ENCODE assay signal across 1 fruit fly cellular context in genomic region chrX:11454189-11454882, dm6.
TF ChIP-seq lines count a peak whose summit lies in the region.

TSS of gene Evi5 (minus strand) at chrX:11454386.
TSS of gene HP5 (plus strand) at chrX:11454786.

TF ChIP-seq in whole organism, embryonic, 481 proteins besides CTCF, POLR2A, EP300 and RAD21 (continued from another document and continues in another):
- peak; percentile 91 for TF ChIP-seq Abd-B (GFP tag; optimal IDR thresholded peaks at IDR 0.05; lab: Kevin White, UChicago)
- peak; percentile 56 for TF ChIP-seq grau (tag; optimal IDR thresholded peaks at IDR 0.05; lab: Kevin White, UChicago)
- TF ChIP-seq Gsc (GFP tag; IDR thresholded peaks at IDR 0.05; lab: Robert Waterston, UW) = peak; percentile 24; the same call in 1 of the 2 replicates
- TF ChIP-seq CG9876 (GFP tag; optimal IDR thresholded peaks at IDR 0.05; lab: Kevin White, UChicago) = no peak
- TF ChIP-seq CG16863 (GFP tag; optimal IDR thresholded peaks at IDR 0.05; lab: Kevin White, UChicago) = no peak
- no peak for TF ChIP-seq Six4 (GFP tag; optimal IDR thresholded peaks at IDR 0.05; lab: Kevin White, UChicago)
- TF ChIP-seq Neu2 (GFP tag; optimal IDR thresholded peaks at IDR 0.05; lab: Kevin White, UChicago; ENCODE audit: borderline replicate concordance) = no peak
- TF ChIP-seq CG8478 (optimal IDR thresholded peaks at IDR 0.05; lab: Kevin White, UChicago) = no peak
- TF ChIP-seq Opbp (GFP tag; IDR thresholded peaks at IDR 0.05; lab: Robert Waterston, UW; ENCODE audit: partially characterized antibody) = peak; percentile 17; the same call in 1 of the 3 replicates
- TF ChIP-seq z (GFP tag; IDR thresholded peaks at IDR 0.05; lab: Robert Waterston, UW) = no peak
- TF ChIP-seq Hr51 (GFP tag; optimal IDR thresholded peaks at IDR 0.05; lab: Kevin White, UChicago) = peak; percentile 24 to 29
- no peak for TF ChIP-seq CG10321 (GFP tag; IDR thresholded peaks at IDR 0.05; lab: Robert Waterston, UW)
- peak; percentile 41 for TF ChIP-seq Rx (GFP tag; IDR thresholded peaks at IDR 0.05; lab: Robert Waterston, UW)
- peak; percentile 48 for TF ChIP-seq CG1792 (GFP tag; optimal IDR thresholded peaks at IDR 0.05; lab: Kevin White, UChicago)
- TF ChIP-seq CG15479 (GFP tag; optimal IDR thresholded peaks at IDR 0.05; lab: Kevin White, UChicago) = no peak
- no peak for TF ChIP-seq crol (GFP tag; IDR thresholded peaks at IDR 0.05; lab: Robert Waterston, UW)
- TF ChIP-seq slbo (GFP tag; IDR thresholded peaks at IDR 0.05; lab: Robert Waterston, UW) = peak; percentile 85
- TF ChIP-seq CG11085 (GFP tag; IDR thresholded peaks at IDR 0.05; lab: Robert Waterston, UW) = peak; percentile 61; the same call in 1 of the 2 replicates
- no peak for TF ChIP-seq D19A (tag; optimal IDR thresholded peaks at IDR 0.05; lab: Kevin White, UChicago)
- TF ChIP-seq Myb (GFP tag; optimal IDR thresholded peaks at IDR 0.05; lab: Kevin White, UChicago) = peak; percentile 55
- TF ChIP-seq CG11723 (GFP tag; optimal IDR thresholded peaks at IDR 0.05; lab: Kevin White, UChicago) = no peak
- TF ChIP-seq Atf-2 (GFP tag; optimal IDR thresholded peaks at IDR 0.05; lab: Kevin White, UChicago) = peak; percentile 30
- TF ChIP-seq caup (GFP tag; optimal IDR thresholded peaks at IDR 0.05; lab: Kevin White, UChicago; ENCODE audit: severe bottlenecking) = no peak
- TF ChIP-seq CG4854 (GFP tag; optimal IDR thresholded peaks at IDR 0.05; lab: Kevin White, UChicago) = no peak
- TF ChIP-seq CG6683 (GFP tag; optimal IDR thresholded peaks at IDR 0.05; lab: Kevin White, UChicago) = no peak
- peak; percentile 43; the same call in 1 of the 2 replicates for TF ChIP-seq CG7372 (GFP tag; IDR thresholded peaks at IDR 0.05; lab: Robert Waterston, UW)
- TF ChIP-seq CG12104 (GFP tag; optimal IDR thresholded peaks at IDR 0.05; lab: Kevin White, UChicago) = no peak
- TF ChIP-seq oc (tag; optimal IDR thresholded peaks at IDR 0.05; lab: Kevin White, UChicago) = no peak
- TF ChIP-seq CG14050 (GFP tag; IDR thresholded peaks at IDR 0.05; lab: Robert Waterston, UW) = peak; percentile 20; the same call in 1 of the 3 replicates
- no peak for TF ChIP-seq exex (tag; optimal IDR thresholded peaks at IDR 0.05; lab: Kevin White, UChicago)
- TF ChIP-seq CG32772 (GFP tag; IDR thresholded peaks at IDR 0.05; lab: Robert Waterston, UW) = peak; percentile 72
- peak; percentile 81 for TF ChIP-seq Rfx (GFP tag; IDR thresholded peaks at IDR 0.05; lab: Robert Waterston, UW)
- TF ChIP-seq Sry-δ (GFP tag; optimal IDR thresholded peaks at IDR 0.05; lab: Kevin White, UChicago) = peak; percentile 67
- peak; percentile 41 for TF ChIP-seq Dp (GFP tag; optimal IDR thresholded peaks at IDR 0.05; lab: Kevin White, UChicago)
- TF ChIP-seq Asciz (GFP tag; optimal IDR thresholded peaks at IDR 0.05; lab: Kevin White, UChicago) = no peak
- no peak for TF ChIP-seq bowl (GFP tag; IDR thresholded peaks at IDR 0.05; lab: Robert Waterston, UW)
- TF ChIP-seq Lim3 (GFP tag; IDR thresholded peaks at IDR 0.05; lab: Robert Waterston, UW) = no peak
- TF ChIP-seq ash1 (GFP tag; optimal IDR thresholded peaks at IDR 0.05; lab: Kevin White, UChicago) = no peak
- no peak for TF ChIP-seq Vsx1 (GFP tag; optimal IDR thresholded peaks at IDR 0.05; lab: Kevin White, UChicago)
- no peak for TF ChIP-seq CG10209 (GFP tag; optimal IDR thresholded peaks at IDR 0.05; lab: Kevin White, UChicago)
- TF ChIP-seq tin (GFP tag; optimal IDR thresholded peaks at IDR 0.05; lab: Kevin White, UChicago) = peak; percentile 32
- TF ChIP-seq CG2199 (GFP tag; IDR thresholded peaks at IDR 0.05; lab: Robert Waterston, UW) = no peak
- peak; percentile 63 for TF ChIP-seq phol (tag; optimal IDR thresholded peaks at IDR 0.05; lab: Kevin White, UChicago)
- no peak for TF ChIP-seq Kr (GFP tag; optimal IDR thresholded peaks at IDR 0.05; lab: Kevin White, UChicago)
- peak; percentile 49 for TF ChIP-seq CG15514 (GFP tag; optimal IDR thresholded peaks at IDR 0.05; lab: Kevin White, UChicago)
- peak; percentile 80 for TF ChIP-seq CG13624 (GFP tag; optimal IDR thresholded peaks at IDR 0.05; lab: Kevin White, UChicago)
- no peak for TF ChIP-seq tap (tag; optimal IDR thresholded peaks at IDR 0.05; lab: Kevin White, UChicago)
- no peak for TF ChIP-seq pros (GFP tag; optimal IDR thresholded peaks at IDR 0.05; lab: Kevin White, UChicago)
- TF ChIP-seq ems (GFP tag; optimal IDR thresholded peaks at IDR 0.05; lab: Kevin White, UChicago) = no peak
- peak; percentile 57; the same call in 1 of the 3 replicates for TF ChIP-seq CG7963 (GFP tag; IDR thresholded peaks at IDR 0.05; lab: Robert Waterston, UW; ENCODE audit: partially characterized antibody)
- TF ChIP-seq ind (GFP tag; optimal IDR thresholded peaks at IDR 0.05; lab: Kevin White, UChicago) = peak; percentile 52
- TF ChIP-seq Nf-YC (tag; optimal IDR thresholded peaks at IDR 0.05; lab: Kevin White, UChicago) = peak; percentile 32
- peak; percentile 71; the same call in 2 of the 3 replicates for TF ChIP-seq ken (GFP tag; IDR thresholded peaks at IDR 0.05; lab: Robert Waterston, UW)
- no peak for TF ChIP-seq Atf3 (GFP tag; optimal IDR thresholded peaks at IDR 0.05; lab: Kevin White, UChicago)
- 0 out of 2 replicates have a peak, but pooled peaks have one; percentile 20 for TF ChIP-seq CG1024 (GFP tag; IDR thresholded peaks at IDR 0.05; lab: Robert Waterston, UW)
- TF ChIP-seq cato (GFP tag; optimal IDR thresholded peaks at IDR 0.05; lab: Kevin White, UChicago; ENCODE audit: borderline replicate concordance) = no peak
- TF ChIP-seq CG10959 (GFP tag; IDR thresholded peaks at IDR 0.05; lab: Robert Waterston, UW) = no peak
- TF ChIP-seq sna (GFP tag; IDR thresholded peaks at IDR 0.05; lab: Robert Waterston, UW; ENCODE audit: partially characterized antibody) = no peak
- TF ChIP-seq chif (GFP tag; optimal IDR thresholded peaks at IDR 0.05; lab: Kevin White, UChicago) = peak in 1 of 2 experiments; percentile 49
- no peak for TF ChIP-seq CG1529 (GFP tag; optimal IDR thresholded peaks at IDR 0.05; lab: Kevin White, UChicago)
- peak; percentile 61; the same call in 1 of the 2 replicates for TF ChIP-seq CG4730 (GFP tag; IDR thresholded peaks at IDR 0.05; lab: Robert Waterston, UW)
- no peak for TF ChIP-seq CG2889 (GFP tag; IDR thresholded peaks at IDR 0.05; lab: Robert Waterston, UW)
- TF ChIP-seq tio (GFP tag; optimal IDR thresholded peaks at IDR 0.05; lab: Kevin White, UChicago) = peak; percentile 33
- TF ChIP-seq tna (GFP tag; IDR thresholded peaks at IDR 0.05; lab: Robert Waterston, UW; ENCODE audit: partially characterized antibody) = peak; percentile 29; the same call in 1 of the 2 replicates
- TF ChIP-seq CG6791 (GFP tag; IDR thresholded peaks at IDR 0.05; lab: Robert Waterston, UW; ENCODE audit: partially characterized antibody) = peak; percentile 63; the same call in 1 of the 3 replicates
- no peak for TF ChIP-seq CG11696 (GFP tag; IDR thresholded peaks at IDR 0.05; lab: Robert Waterston, UW)
- TF ChIP-seq Usf (GFP tag; optimal IDR thresholded peaks at IDR 0.05; lab: Kevin White, UChicago) = no peak
- TF ChIP-seq CG3281 (GFP tag; optimal IDR thresholded peaks at IDR 0.05; lab: Kevin White, UChicago) = no peak
- no peak for TF ChIP-seq CG34376 (GFP tag; optimal IDR thresholded peaks at IDR 0.05; lab: Kevin White, UChicago)
- TF ChIP-seq CG17912 (GFP tag; optimal IDR thresholded peaks at IDR 0.05; lab: Kevin White, UChicago) = no peak
- TF ChIP-seq dpn (GFP tag; optimal IDR thresholded peaks at IDR 0.05; lab: Kevin White, UChicago) = peak; percentile 46 to 75
- peak; percentile 71 for TF ChIP-seq CG30403 (GFP tag; optimal IDR thresholded peaks at IDR 0.05; lab: Kevin White, UChicago)
- peak; percentile 63; the same call in 2 of the 3 replicates for TF ChIP-seq CG11560 (tag; IDR thresholded peaks at IDR 0.05; lab: Robert Waterston, UW)
- no peak for TF ChIP-seq Dip2 (GFP tag; IDR thresholded peaks at IDR 0.05; lab: Robert Waterston, UW)
- no peak for TF ChIP-seq Hr39 (optimal IDR thresholded peaks at IDR 0.05; lab: Kevin White, UChicago)
- peak; percentile 44 for TF ChIP-seq CG12769 (tag; optimal IDR thresholded peaks at IDR 0.05; lab: Kevin White, UChicago)
- TF ChIP-seq CG12942 (GFP tag; optimal IDR thresholded peaks at IDR 0.05; lab: Kevin White, UChicago) = peak; percentile 20
- no peak for TF ChIP-seq kah (GFP tag; optimal IDR thresholded peaks at IDR 0.05; lab: Kevin White, UChicago)
- no peak for TF ChIP-seq pb (GFP tag; optimal IDR thresholded peaks at IDR 0.05; lab: Kevin White, UChicago)
- no peak for TF ChIP-seq D19B (GFP tag; optimal IDR thresholded peaks at IDR 0.05; lab: Kevin White, UChicago)
- TF ChIP-seq nmo (GFP tag; optimal IDR thresholded peaks at IDR 0.05; lab: Kevin White, UChicago) = peak; percentile 79
- TF ChIP-seq CG2116 (GFP tag; optimal IDR thresholded peaks at IDR 0.05; lab: Kevin White, UChicago) = peak; percentile 58
- no peak for TF ChIP-seq CG2875 (GFP tag; optimal IDR thresholded peaks at IDR 0.05; lab: Kevin White, UChicago)
- peak; percentile 31 for TF ChIP-seq bab2 (GFP tag; optimal IDR thresholded peaks at IDR 0.05; lab: Kevin White, UChicago)
- TF ChIP-seq CG18262 (tag; optimal IDR thresholded peaks at IDR 0.05; lab: Kevin White, UChicago) = peak; percentile 36
- TF ChIP-seq trh (GFP tag; optimal IDR thresholded peaks at IDR 0.05; lab: Kevin White, UChicago) = peak; percentile 55
- peak; percentile 61 for TF ChIP-seq CG2678 (tag; optimal IDR thresholded peaks at IDR 0.05; lab: Kevin White, UChicago)
- no peak for TF ChIP-seq emc (GFP tag; optimal IDR thresholded peaks at IDR 0.05; lab: Kevin White, UChicago)
- no peak for TF ChIP-seq C15 (GFP tag; IDR thresholded peaks at IDR 0.05; lab: Robert Waterston, UW)
- peak; percentile 1 for TF ChIP-seq Dip3 (GFP tag; optimal IDR thresholded peaks at IDR 0.05; lab: Kevin White, UChicago)
- no peak for TF ChIP-seq sc (optimal IDR thresholded peaks at IDR 0.05; lab: Kevin White, UChicago)
- TF ChIP-seq sc (GFP tag; optimal IDR thresholded peaks at IDR 0.05; lab: Kevin White, UChicago) = no peak
- peak; percentile 64 for TF ChIP-seq amos (GFP tag; IDR thresholded peaks at IDR 0.05; lab: Robert Waterston, UW; ENCODE audit: partially characterized antibody)
- no peak for TF ChIP-seq fd96Cb (tag; optimal IDR thresholded peaks at IDR 0.05; lab: Kevin White, UChicago)
- no peak for TF ChIP-seq wek (GFP tag; optimal IDR thresholded peaks at IDR 0.05; lab: Kevin White, UChicago)
- TF ChIP-seq CG13287 (GFP tag; IDR thresholded peaks at IDR 0.05; lab: Robert Waterston, UW; ENCODE audit: partially characterized antibody) = peak; percentile 57; the same call in 1 of the 2 replicates
- peak; percentile 62 for TF ChIP-seq CG10366 (GFP tag; IDR thresholded peaks at IDR 0.05; lab: Robert Waterston, UW)
- TF ChIP-seq gsb (GFP tag; IDR thresholded peaks at IDR 0.05; lab: Robert Waterston, UW) = no peak
- TF ChIP-seq CG3838 (GFP tag; optimal IDR thresholded peaks at IDR 0.05; lab: Kevin White, UChicago) = no peak
- no peak for TF ChIP-seq sima (GFP tag; optimal IDR thresholded peaks at IDR 0.05; lab: Kevin White, UChicago)
- peak; percentile 48 for TF ChIP-seq pum (GFP tag; optimal IDR thresholded peaks at IDR 0.05; lab: Kevin White, UChicago)
- no peak; the same call in 2 of the 3 replicates for TF ChIP-seq CG11093 (GFP tag; IDR thresholded peaks at IDR 0.05; lab: Robert Waterston, UW)
- peak; percentile 43 for TF ChIP-seq CG6854 (GFP tag; optimal IDR thresholded peaks at IDR 0.05; lab: Kevin White, UChicago)
- TF ChIP-seq CG9817 (tag; optimal IDR thresholded peaks at IDR 0.05; lab: Kevin White, UChicago) = peak; percentile 48
- peak; percentile 27; the same call in 1 of the 2 replicates for TF ChIP-seq wdn (GFP tag; IDR thresholded peaks at IDR 0.05; lab: Robert Waterston, UW)
- no peak for TF ChIP-seq fd3F (GFP tag; optimal IDR thresholded peaks at IDR 0.05; lab: Kevin White, UChicago)
- TF ChIP-seq dmrt99B (tag; optimal IDR thresholded peaks at IDR 0.05; lab: Kevin White, UChicago) = peak; percentile 38
- no peak; the same call in 1 of the 2 replicates for TF ChIP-seq Drgx (GFP tag; IDR thresholded peaks at IDR 0.05; lab: Robert Waterston, UW)
- TF ChIP-seq Sox102F (GFP tag; optimal IDR thresholded peaks at IDR 0.05; lab: Kevin White, UChicago) = no peak
- TF ChIP-seq CG17802 (tag; optimal IDR thresholded peaks at IDR 0.05; lab: Kevin White, UChicago) = no peak
- TF ChIP-seq CG8388 (GFP tag; optimal IDR thresholded peaks at IDR 0.05; lab: Kevin White, UChicago) = no peak
- TF ChIP-seq YL-1 (GFP tag; optimal IDR thresholded peaks at IDR 0.05; lab: Kevin White, UChicago) = no peak
- TF ChIP-seq sd (tag; optimal IDR thresholded peaks at IDR 0.05; lab: Kevin White, UChicago) = peak; percentile 34
- TF ChIP-seq HLH4C (GFP tag; IDR thresholded peaks at IDR 0.05; lab: Robert Waterston, UW; ENCODE audit: partially characterized antibody) = 0 out of 3 replicates have a peak, but pooled peaks have one; percentile 22
- peak; percentile 57 for TF ChIP-seq al (GFP tag; IDR thresholded peaks at IDR 0.05; lab: Robert Waterston, UW)
- TF ChIP-seq Awh (GFP tag; IDR thresholded peaks at IDR 0.05; lab: Robert Waterston, UW) = 0 out of 2 replicates have a peak, but pooled peaks have one; percentile 20
- TF ChIP-seq CG33557 (GFP tag; optimal IDR thresholded peaks at IDR 0.05; lab: Kevin White, UChicago) = no peak
- TF ChIP-seq CG5953 (GFP tag; IDR thresholded peaks at IDR 0.05; lab: Robert Waterston, UW) = no peak
- TF ChIP-seq zen (tag; optimal IDR thresholded peaks at IDR 0.05; lab: Kevin White, UChicago) = no peak
- TF ChIP-seq HmgD (GFP tag; optimal IDR thresholded peaks at IDR 0.05; lab: Kevin White, UChicago) = peak; percentile 34
- TF ChIP-seq CG6254 (GFP tag; optimal IDR thresholded peaks at IDR 0.05; lab: Kevin White, UChicago) = no peak
- TF ChIP-seq Ptx1 (GFP tag; IDR thresholded peaks at IDR 0.05; lab: Robert Waterston, UW) = peak; percentile 72
- TF ChIP-seq CG14441 (GFP tag; IDR thresholded peaks at IDR 0.05; lab: Robert Waterston, UW) = peak; percentile 74; the same call in 1 of the 2 replicates
- TF ChIP-seq NK7.1 (GFP tag; optimal IDR thresholded peaks at IDR 0.05; lab: Kevin White, UChicago) = peak; percentile 1
- no peak for TF ChIP-seq CG13296 (GFP tag; optimal IDR thresholded peaks at IDR 0.05; lab: Kevin White, UChicago)
- TF ChIP-seq CG31365 (tag; optimal IDR thresholded peaks at IDR 0.05; lab: Kevin White, UChicago) = no peak
- TF ChIP-seq CG43689 (GFP tag; IDR thresholded peaks at IDR 0.05; lab: Robert Waterston, UW) = no peak
- TF ChIP-seq CG10565 (GFP tag; optimal IDR thresholded peaks at IDR 0.05; lab: Kevin White, UChicago) = no peak
- peak; percentile 84 for TF ChIP-seq lilli (GFP tag; optimal IDR thresholded peaks at IDR 0.05; lab: Kevin White, UChicago)
- TF ChIP-seq Ravus (GFP tag; IDR thresholded peaks at IDR 0.05; lab: Robert Waterston, UW) = no peak
